Fruit fly (Drosophila melanogaster) whole organism, prepupa: ENCODE measurements around the gene mRpL16.

Source experiments
- CG8319 ChIP-seq: fragments of 200-800 bp; sonication (Bioruptor generic); optimal IDR thresholded peaks from 3 replicates; lab custom pipeline; 2016; ENCODE audit warnings: missing biosample characterization, missing genetic modification characterization
- Sox102F ChIP-seq: fragments of 200-800 bp; sonication (Bioruptor generic); optimal IDR thresholded peaks from 2 replicates; lab custom pipeline; 2016; ENCODE audit warnings: missing biosample characterization, mild to moderate bottlenecking, missing genetic modification characterization
- Sox14 ChIP-seq: fragments of 200-800 bp; sonication (Bioruptor generic); optimal IDR thresholded peaks from 3 replicates; lab custom pipeline; 2016; ENCODE audit warnings: missing biosample characterization, missing genetic modification characterization
- net ChIP-seq: fragments of 200-800 bp; sonication (Bioruptor generic); optimal IDR thresholded peaks from 3 replicates; lab custom pipeline; 2016; ENCODE audit warnings: missing biosample characterization, missing genetic modification characterization
- pdm3 ChIP-seq: fragments of 200-800 bp; sonication (Bioruptor generic); optimal IDR thresholded peaks from 3 replicates; lab custom pipeline; 2016; ENCODE audit warnings: missing biosample characterization, missing genetic modification characterization
- spab ChIP-seq: fragments of 200-800 bp; sonication (Bioruptor generic); optimal IDR thresholded peaks from 2 replicates; lab custom pipeline; 2017; ENCODE audit warnings: missing biosample characterization, mild to moderate bottlenecking, missing genetic modification characterization, missing genetic modification reagents

dm6 chrX:1909533-1909932 lies 19.5 kb downstream of the mRpL16 start:
- TF ChIP-seq CG8319 (no peak), net (GFP tag; lab: Kevin White, UChicago) (no peak), pdm3 (no peak), spab (no peak), Sox14 (no peak), Sox102F (no peak)
